Worm (Caenorhabditis elegans) whole organism, L3 larva: ENCODE measurements around the gene tbx-31.

Experiments
- R02D3.7 ChIP-seq: fragments of 150-350 bp; optimal IDR thresholded peaks from 2 replicates; lab custom pipeline; 2014; ENCODE audit warnings: missing biosample characterization, missing genetic modification characterization
- ZK546.5 ChIP-seq: sonication (generic microtip); optimal IDR thresholded peaks from 2 replicates; lab custom pipeline; 2017; ENCODE audit warnings: missing biosample characterization, missing genetic modification characterization
- aly-2 ChIP-seq: fragments of 150-350 bp; optimal IDR thresholded peaks from 2 replicates; lab custom pipeline; 2014; ENCODE audit warnings: missing biosample characterization, missing genetic modification characterization
- ama-1 ChIP-seq: fragments of 150-350 bp; optimal IDR thresholded peaks from 2 replicates; lab custom pipeline; 2018
- ceh-16 ChIP-seq: sonication (generic microtip); optimal IDR thresholded peaks from 2 replicates; lab custom pipeline; 2017; ENCODE audit warnings: missing biosample characterization, missing genetic modification characterization
- ceh-28 ChIP-seq: fragments of 150-350 bp; optimal IDR thresholded peaks from 2 replicates; lab custom pipeline; 2014; ENCODE audit warnings: missing biosample characterization, missing genetic modification reagents, missing genetic modification characterization
- ceh-82 ChIP-seq: fragments of 150-350 bp; optimal IDR thresholded peaks from 2 replicates; lab custom pipeline; 2014; ENCODE audit warnings: missing biosample characterization, missing genetic modification characterization
- ceh-9 ChIP-seq: sonication (generic microtip); optimal IDR thresholded peaks from 2 replicates; lab custom pipeline; 2018; ENCODE audit warnings: missing biosample characterization, missing genetic modification characterization
- daf-12 ChIP-seq: fragments of 150-350 bp; optimal IDR thresholded peaks from 2 replicates; lab custom pipeline; 2014; ENCODE audit warnings: missing biosample characterization, missing genetic modification reagents, missing genetic modification characterization
- egl-27 ChIP-seq: sonication (generic microtip); optimal IDR thresholded peaks from 4 replicates; lab custom pipeline; 2017; ENCODE audit warnings: missing biosample characterization, missing genetic modification reagents, missing genetic modification characterization
- egl-5 ChIP-seq: fragments of 150-350 bp; optimal IDR thresholded peaks from 2 replicates; lab custom pipeline; 2017; ENCODE audit warnings: missing biosample characterization, missing genetic modification reagents, missing genetic modification characterization, inconsistent platforms
- elt-1 ChIP-seq: fragments of 150-350 bp; optimal IDR thresholded peaks from 2 replicates; lab custom pipeline; 2014; ENCODE audit warnings: missing biosample characterization, missing genetic modification characterization
- elt-2 ChIP-seq: sonication (generic microtip); optimal IDR thresholded peaks from 2 replicates; lab custom pipeline; 2016; ENCODE audit warnings: missing genetic modification reagents, mild to moderate bottlenecking, missing genetic modification characterization, missing compliant biosample characterization
- elt-3 ChIP-seq, 3 experiments: fragments of 150-350 bp in 1 of 3; sonication (generic microtip) in 2 of 3; optimal IDR thresholded peaks; 2 replicates in 2 of 3; 4 replicates in 1 of 3; lab custom pipeline; 2014 to 2017; ENCODE audit warnings: missing biosample characterization in 3 of 3, missing genetic modification characterization in 3 of 3
- eor-1 ChIP-seq, 2 experiments: fragments of 150-350 bp; optimal IDR thresholded peaks; 2 replicates each; lab custom pipeline; 2014 to 2018; ENCODE audit warnings: missing biosample characterization in 2 of 2, missing genetic modification characterization in 2 of 2
- fkh-10 ChIP-seq: sonication (generic microtip); optimal IDR thresholded peaks from 2 replicates; lab custom pipeline; 2017; ENCODE audit warnings: missing biosample characterization, missing genetic modification reagents, missing genetic modification characterization
- fkh-2 ChIP-seq: fragments of 150-350 bp; optimal IDR thresholded peaks from 2 replicates; lab custom pipeline; 2014; ENCODE audit warnings: missing biosample characterization, missing genetic modification reagents, missing genetic modification characterization
- fos-1 ChIP-seq: fragments of 150-350 bp; optimal IDR thresholded peaks from 2 replicates; lab custom pipeline; 2014; ENCODE audit warnings: missing biosample characterization, missing genetic modification characterization
- hmg-11 ChIP-seq: sonication (generic microtip); optimal IDR thresholded peaks from 2 replicates; lab custom pipeline; 2016; ENCODE audit warnings: missing genetic modification characterization, missing compliant biosample characterization
- jun-1 ChIP-seq: fragments of 150-350 bp; optimal IDR thresholded peaks from 2 replicates; lab custom pipeline; 2014; ENCODE audit warnings: missing biosample characterization, missing genetic modification reagents, missing genetic modification characterization
- lin-15B ChIP-seq: fragments of 150-350 bp; optimal IDR thresholded peaks from 2 replicates; lab custom pipeline; 2014; ENCODE audit warnings: missing biosample characterization, missing genetic modification characterization
- lin-39 ChIP-seq: fragments of 150-350 bp; optimal IDR thresholded peaks from 2 replicates; lab custom pipeline; 2018; ENCODE audit warnings: missing biosample characterization, missing genetic modification reagents, missing genetic modification characterization
- lsy-12 ChIP-seq: sonication (generic microtip); optimal IDR thresholded peaks from 2 replicates; lab custom pipeline; 2016; ENCODE audit warnings: mild to moderate bottlenecking, missing genetic modification characterization, missing compliant biosample characterization
- mdl-1 ChIP-seq: fragments of 150-350 bp; optimal IDR thresholded peaks from 2 replicates; lab custom pipeline; 2014; ENCODE audit warnings: missing biosample characterization, missing genetic modification characterization
- mml-1 ChIP-seq: fragments of 150-350 bp; sonication (generic microtip); optimal IDR thresholded peaks from 3 replicates; lab custom pipeline; 2014; ENCODE audit warnings: missing biosample characterization, missing genetic modification characterization
- nfya-1 ChIP-seq: sonication (generic microtip); optimal IDR thresholded peaks from 2 replicates; lab custom pipeline; 2017; ENCODE audit warnings: missing genetic modification characterization, mild to moderate bottlenecking, missing compliant biosample characterization, antibody characterized with exemption, moderate library complexity; ENCODE audit not compliant: insufficient read depth
- nhr-11 ChIP-seq: fragments of 150-350 bp; optimal IDR thresholded peaks from 2 replicates; lab custom pipeline; 2014; ENCODE audit warnings: missing biosample characterization, missing genetic modification characterization
- nhr-12 ChIP-seq: fragments of 150-350 bp; optimal IDR thresholded peaks from 2 replicates; lab custom pipeline; 2014; ENCODE audit warnings: missing biosample characterization, missing genetic modification characterization
- nhr-23 ChIP-seq: fragments of 150-350 bp; optimal IDR thresholded peaks from 2 replicates; lab custom pipeline; 2014; ENCODE audit warnings: missing biosample characterization, missing genetic modification reagents, missing genetic modification characterization
- nhr-237 ChIP-seq: fragments of 150-350 bp; optimal IDR thresholded peaks from 2 replicates; lab custom pipeline; 2014; ENCODE audit warnings: missing biosample characterization, missing genetic modification characterization
- nhr-25 ChIP-seq: sonication (generic microtip); optimal IDR thresholded peaks from 2 replicates; lab custom pipeline; 2017; ENCODE audit warnings: missing biosample characterization, missing genetic modification characterization
- nhr-28 ChIP-seq: fragments of 150-350 bp; optimal IDR thresholded peaks from 2 replicates; lab custom pipeline; 2014; ENCODE audit warnings: missing biosample characterization, missing genetic modification characterization
- nhr-43 ChIP-seq: sonication (generic microtip); optimal IDR thresholded peaks from 2 replicates; lab custom pipeline; 2016; ENCODE audit warnings: mild to moderate bottlenecking, missing genetic modification characterization, missing compliant biosample characterization; ENCODE audit not compliant: poor library complexity, severe bottlenecking
- nhr-67 ChIP-seq: fragments of 150-350 bp; optimal IDR thresholded peaks from 2 replicates; lab custom pipeline; 2014; ENCODE audit warnings: missing biosample characterization, missing genetic modification characterization
- nhr-76 ChIP-seq: fragments of 150-350 bp; sonication (generic microtip); optimal IDR thresholded peaks from 5 replicates; lab custom pipeline; 2014; ENCODE audit warnings: missing biosample characterization, missing genetic modification characterization
- nhr-77 ChIP-seq: fragments of 150-350 bp; optimal IDR thresholded peaks from 2 replicates; lab custom pipeline; 2014; ENCODE audit warnings: missing biosample characterization, missing genetic modification characterization
- pha-4 ChIP-seq: fragments of 150-350 bp; optimal IDR thresholded peaks from 2 replicates; lab custom pipeline; 2014; ENCODE audit warnings: missing biosample characterization, missing genetic modification reagents, missing genetic modification characterization
- pqm-1 ChIP-seq: fragments of 150-350 bp; optimal IDR thresholded peaks from 2 replicates; lab custom pipeline; 2017; ENCODE audit warnings: missing biosample characterization, missing genetic modification characterization, inconsistent platforms
- sea-2 ChIP-seq: fragments of 150-350 bp; sonication (generic microtip); optimal IDR thresholded peaks from 4 replicates; lab custom pipeline; 2014; ENCODE audit warnings: missing biosample characterization, missing genetic modification reagents, missing genetic modification characterization
- skn-1 ChIP-seq: fragments of 150-350 bp; optimal IDR thresholded peaks from 2 replicates; lab custom pipeline; 2014; ENCODE audit warnings: missing biosample characterization, missing genetic modification characterization
- snpc-4 ChIP-seq: fragments of 150-350 bp; optimal IDR thresholded peaks from 2 replicates; lab custom pipeline; 2014; ENCODE audit warnings: missing biosample characterization, missing genetic modification characterization
- tbx-2 ChIP-seq: sonication (generic microtip); optimal IDR thresholded peaks from 2 replicates; lab custom pipeline; 2016; ENCODE audit warnings: mild to moderate bottlenecking, missing genetic modification characterization, missing compliant biosample characterization
- unc-39 ChIP-seq: sonication (generic microtip); optimal IDR thresholded peaks from 4 replicates; lab custom pipeline; 2017; ENCODE audit warnings: missing biosample characterization, missing genetic modification characterization
- unc-62 ChIP-seq: fragments of 150-350 bp; sonication (generic microtip); optimal IDR thresholded peaks from 4 replicates; lab custom pipeline; 2014; ENCODE audit warnings: missing biosample characterization, missing genetic modification reagents, missing genetic modification characterization
- zag-1 ChIP-seq: fragments of 150-350 bp; optimal IDR thresholded peaks from 2 replicates; lab custom pipeline; 2014; ENCODE audit warnings: missing biosample characterization, missing genetic modification characterization
- ztf-11 ChIP-seq: fragments of 150-350 bp; optimal IDR thresholded peaks from 2 replicates; lab custom pipeline; 2014; ENCODE audit warnings: missing biosample characterization, missing genetic modification characterization
- ztf-4 ChIP-seq: fragments of 150-350 bp; optimal IDR thresholded peaks from 2 replicates; lab custom pipeline; 2014; ENCODE audit warnings: missing biosample characterization, missing genetic modification characterization

Gene tbx-31

ce11 chrX:1627013-1627412, 46.9 kb downstream of the tbx-31 start:
- TF ChIP-seq aly-2 (tag; lab: Kevin White, UChicago) (peak; percentile 83), ztf-4 (tag; lab: Kevin White, UChicago) (peak; percentile 57), R02D3.7 (tag; lab: Kevin White, UChicago) (peak; percentile 91), elt-2 (tag; lab: Kevin White, UChicago) (peak; percentile 78), unc-39 (tag; lab: Kevin White, UChicago) (peak; percentile 54), nhr-237 (tag; lab: Kevin White, UChicago) (peak; percentile 83), egl-5 (tag; lab: Kevin White, UChicago) (peak; percentile 80), pqm-1 (tag; lab: Kevin White, UChicago) (peak; percentile 88), snpc-4 (tag; lab: Kevin White, UChicago) (peak; percentile 92), ceh-9 (tag; lab: Kevin White, UChicago) (peak; percentile 89), ama-1 (no peak), ztf-11 (peak; percentile 14), nhr-23 (tag; lab: Kevin White, UChicago) (peak; percentile 96), nhr-25 (peak; percentile 84), nhr-67 (tag; lab: Kevin White, UChicago) (peak; percentile 69), nhr-11 (tag; lab: Kevin White, UChicago) (peak; percentile 95), lin-39 (tag; lab: Kevin White, UChicago) (peak; percentile 96), hmg-11 (tag; lab: Kevin White, UChicago) (peak; percentile 97), fkh-2 (tag; lab: Kevin White, UChicago) (peak; percentile 36), egl-27 (tag; lab: Kevin White, UChicago) (peak; percentile 97), nhr-76 (tag; lab: Kevin White, UChicago) (peak; percentile 89), zag-1 (peak; percentile 83), pha-4 (tag; lab: Kevin White, UChicago) (peak; percentile 98), nhr-43 (tag; lab: Kevin White, UChicago) (peak; percentile 98), fos-1 (tag; lab: Kevin White, UChicago) (peak; percentile 97), jun-1 (tag; lab: Kevin White, UChicago) (peak; percentile 99), ZK546.5 (peak; percentile 62), nhr-77 (tag; lab: Kevin White, UChicago) (peak; percentile 98), eor-1 (tag; optimal IDR thresholded peaks at IDR 0.05; lab: Kevin White, UChicago) (peak in 1 of 2 experiments; percentile 74), ceh-28 (tag; lab: Kevin White, UChicago) (peak; percentile 100), nhr-12 (tag; lab: Kevin White, UChicago) (peak; percentile 21), nhr-28 (tag; lab: Kevin White, UChicago) (peak; percentile 90), tbx-2 (tag; lab: Kevin White, UChicago) (peak; percentile 98), nfya-1 (peak; percentile 89), mdl-1 (tag; lab: Kevin White, UChicago) (peak; percentile 27), lsy-12 (tag; lab: Kevin White, UChicago) (peak; percentile 94), lin-15B (tag; lab: Kevin White, UChicago) (peak; percentile 23), skn-1 (peak; percentile 96), ceh-16 (tag; lab: Kevin White, UChicago) (peak; percentile 56), elt-1 (tag; lab: Kevin White, UChicago) (peak; percentile 45), fkh-10 (peak; percentile 99), ceh-82 (tag; lab: Kevin White, UChicago) (peak; percentile 97), unc-62 (GFP tag; lab: Kevin White, UChicago) (peak; percentile 89), elt-3 (tag; optimal IDR thresholded peaks at IDR 0.05; lab: Kevin White, UChicago) (peak in 2 of 3 experiments; percentile 84 to 98), daf-12 (tag; lab: Kevin White, UChicago) (peak; percentile 72), mml-1 (tag; lab: Kevin White, UChicago) (no peak), sea-2 (GFP tag; lab: Kevin White, UChicago) (no peak)
- TF ChIP-seq, all 47 proteins: peak for 44
